Fruit fly (Drosophila melanogaster) whole organism, prepupa: ENCODE measurements around the gene lost.

Experiments
- CG11762 ChIP-seq: fragments of 200-800 bp; sonication (Bioruptor generic); optimal IDR thresholded peaks from 3 replicates; lab custom pipeline; 2016; ENCODE audit warnings: missing biosample characterization, missing genetic modification characterization; ENCODE audit not compliant: insufficient read depth
- CG11902 ChIP-seq: fragments of 200-800 bp; sonication (Bioruptor generic); optimal IDR thresholded peaks from 3 replicates; lab custom pipeline; 2016; ENCODE audit warnings: missing biosample characterization, missing genetic modification characterization
- CG15336 ChIP-seq: fragments of 200-800 bp; sonication (Bioruptor generic); IDR thresholded peaks from 2 replicates; pipeline ENCODE4 v1.3.6; 2022; ENCODE audit warnings: missing biosample characterization, missing genetic modification characterization
- CG1621 ChIP-seq: fragments of 200-800 bp; sonication (Bioruptor generic); optimal IDR thresholded peaks from 3 replicates; lab custom pipeline; 2018; ENCODE audit warnings: missing biosample characterization, mild to moderate bottlenecking, missing genetic modification characterization
- CG16779 ChIP-seq: fragments of 200-800 bp; sonication (Bioruptor generic); optimal IDR thresholded peaks from 3 replicates; lab custom pipeline; 2017; ENCODE audit warnings: missing biosample characterization, mild to moderate bottlenecking, missing genetic modification characterization
- CG3032 ChIP-seq: fragments of 200-800 bp; optimal IDR thresholded peaks from 2 replicates; lab custom pipeline; 2019; ENCODE audit warnings: missing biosample characterization, mild to moderate bottlenecking, missing genetic modification characterization, moderate library complexity
- CG31627 ChIP-seq: fragments of 200-800 bp; sonication (Bioruptor generic); optimal IDR thresholded peaks from 3 replicates; lab custom pipeline; 2016; ENCODE audit warnings: missing biosample characterization, missing genetic modification characterization
- CG34406 ChIP-seq: fragments of 200-800 bp; sonication (Bioruptor generic); optimal IDR thresholded peaks from 3 replicates; lab custom pipeline; 2016; ENCODE audit warnings: missing biosample characterization, missing genetic modification characterization
- CG3919 ChIP-seq: fragments of 200-800 bp; sonication (Bioruptor generic); optimal IDR thresholded peaks from 3 replicates; lab custom pipeline; 2016; ENCODE audit warnings: missing biosample characterization, missing genetic modification characterization
- CG6163 ChIP-seq: fragments of 200-800 bp; sonication (Bioruptor generic); IDR thresholded peaks from 3 replicates; pipeline ENCODE4 v1.3.6; 2022; ENCODE audit warnings: missing biosample characterization, missing genetic modification characterization
- CG6276 ChIP-seq: fragments of 200-800 bp; sonication (Bioruptor generic); optimal IDR thresholded peaks from 2 replicates; lab custom pipeline; 2017; ENCODE audit warnings: missing biosample characterization, mild to moderate bottlenecking, missing genetic modification characterization
- CG6792 ChIP-seq: fragments of 200-800 bp; sonication (Bioruptor generic); optimal IDR thresholded peaks from 3 replicates; lab custom pipeline; 2016; ENCODE audit warnings: missing biosample characterization, missing genetic modification characterization
- CG6808 ChIP-seq: fragments of 200-800 bp; sonication (Bioruptor generic); optimal IDR thresholded peaks from 3 replicates; lab custom pipeline; 2017; ENCODE audit warnings: missing biosample characterization, missing genetic modification characterization, mild to moderate bottlenecking, moderate library complexity, missing genetic modification reagents
- CG6854 ChIP-seq: fragments of 200-800 bp; sonication (Bioruptor generic); optimal IDR thresholded peaks from 2 replicates; lab custom pipeline; 2017; ENCODE audit warnings: missing biosample characterization, mild to moderate bottlenecking, missing genetic modification characterization
- CG7368 ChIP-seq: fragments of 200-800 bp; sonication (Bioruptor generic); optimal IDR thresholded peaks from 3 replicates; lab custom pipeline; 2016; ENCODE audit warnings: missing biosample characterization, missing genetic modification characterization
- CG8319 ChIP-seq: fragments of 200-800 bp; sonication (Bioruptor generic); optimal IDR thresholded peaks from 3 replicates; lab custom pipeline; 2016; ENCODE audit warnings: missing biosample characterization, missing genetic modification characterization
- CG8632 ChIP-seq: fragments of 200-800 bp; sonication (Bioruptor generic); optimal IDR thresholded peaks from 3 replicates; lab custom pipeline; 2016; ENCODE audit warnings: missing biosample characterization, missing genetic modification characterization
- CG9139 ChIP-seq: fragments of 200-800 bp; sonication (Bioruptor generic); optimal IDR thresholded peaks from 3 replicates; lab custom pipeline; 2017; ENCODE audit warnings: missing biosample characterization, mild to moderate bottlenecking, missing genetic modification characterization
- Eip75B ChIP-seq: fragments of 200-800 bp; sonication (Bioruptor generic); optimal IDR thresholded peaks from 3 replicates; lab custom pipeline; 2016; ENCODE audit warnings: missing biosample characterization, missing genetic modification characterization
- Eip78C ChIP-seq: fragments of 200-800 bp; sonication (Bioruptor generic); peaks from one replicate; lab custom pipeline; 2016; ENCODE audit warnings: missing biosample characterization, missing genetic modification characterization
- Ets21C ChIP-seq: fragments of 200-800 bp; sonication (Bioruptor generic); optimal IDR thresholded peaks from 3 replicates; lab custom pipeline; 2016; ENCODE audit warnings: missing biosample characterization, missing genetic modification characterization
- Hr38 ChIP-seq: sonication (Bioruptor generic); optimal IDR thresholded peaks from 2 replicates; lab custom pipeline; 2016; ENCODE audit warnings: missing biosample characterization, missing genetic modification characterization
- Hr39 ChIP-seq: fragments of 200-800 bp; sonication (Bioruptor generic); optimal IDR thresholded peaks from 2 replicates; lab custom pipeline; 2016; ENCODE audit warnings: missing biosample characterization, missing genetic modification characterization
- Hr4 ChIP-seq: fragments of 200-800 bp; sonication (Bioruptor generic); optimal IDR thresholded peaks from 3 replicates; lab custom pipeline; 2016; ENCODE audit warnings: missing biosample characterization, missing genetic modification characterization
- Lpt ChIP-seq: fragments of 200-800 bp; sonication (Bioruptor generic); optimal IDR thresholded peaks from 3 replicates; lab custom pipeline; 2016; ENCODE audit warnings: missing biosample characterization, missing genetic modification characterization
- Met ChIP-seq: fragments of 200-800 bp; sonication (Bioruptor generic); optimal IDR thresholded peaks from 3 replicates; lab custom pipeline; 2016; ENCODE audit warnings: missing biosample characterization, missing genetic modification characterization
- OdsH ChIP-seq: fragments of 200-800 bp; sonication (Bioruptor generic); optimal IDR thresholded peaks from 3 replicates; lab custom pipeline; 2016; ENCODE audit warnings: missing biosample characterization, missing genetic modification characterization
- Sox102F ChIP-seq: fragments of 200-800 bp; sonication (Bioruptor generic); optimal IDR thresholded peaks from 2 replicates; lab custom pipeline; 2016; ENCODE audit warnings: missing biosample characterization, mild to moderate bottlenecking, missing genetic modification characterization
- Sox15 ChIP-seq: fragments of 200-800 bp; sonication (Bioruptor generic); optimal IDR thresholded peaks from 3 replicates; lab custom pipeline; 2016; ENCODE audit warnings: missing biosample characterization, missing genetic modification characterization
- achi ChIP-seq: fragments of 200-800 bp; sonication (Bioruptor generic); optimal IDR thresholded peaks from 3 replicates; lab custom pipeline; 2016; ENCODE audit warnings: missing biosample characterization, missing genetic modification characterization
- acj6 ChIP-seq: fragments of 200-800 bp; sonication (Bioruptor generic); optimal IDR thresholded peaks from 3 replicates; lab custom pipeline; 2016; ENCODE audit warnings: missing biosample characterization, missing genetic modification characterization
- dac ChIP-seq: fragments of 200-800 bp; sonication (Bioruptor generic); optimal IDR thresholded peaks from 2 replicates; lab custom pipeline; 2017; ENCODE audit warnings: missing biosample characterization, mild to moderate bottlenecking, missing genetic modification characterization
- eg ChIP-seq: fragments of 200-800 bp; sonication (Bioruptor generic); IDR thresholded peaks from 3 replicates; pipeline ENCODE4 v1.3.6; 2022; ENCODE audit warnings: missing biosample characterization, missing genetic modification characterization
- esn ChIP-seq: fragments of 200-800 bp; sonication (Bioruptor generic); optimal IDR thresholded peaks from 2 replicates; lab custom pipeline; 2016; ENCODE audit warnings: missing biosample characterization, mild to moderate bottlenecking, missing genetic modification characterization, moderate library complexity
- fd59A ChIP-seq: fragments of 200-800 bp; sonication (Bioruptor generic); optimal IDR thresholded peaks from 2 replicates; lab custom pipeline; 2017; ENCODE audit warnings: missing biosample characterization, mild to moderate bottlenecking, missing genetic modification characterization, missing genetic modification reagents
- fd85E ChIP-seq: fragments of 200-800 bp; sonication (Bioruptor generic); optimal IDR thresholded peaks from 3 replicates; lab custom pipeline; 2016; ENCODE audit warnings: missing biosample characterization, missing genetic modification characterization
- net ChIP-seq: fragments of 200-800 bp; sonication (Bioruptor generic); optimal IDR thresholded peaks from 3 replicates; lab custom pipeline; 2016; ENCODE audit warnings: missing biosample characterization, missing genetic modification characterization
- pdm3 ChIP-seq: fragments of 200-800 bp; sonication (Bioruptor generic); optimal IDR thresholded peaks from 3 replicates; lab custom pipeline; 2016; ENCODE audit warnings: missing biosample characterization, missing genetic modification characterization
- spab ChIP-seq: fragments of 200-800 bp; sonication (Bioruptor generic); optimal IDR thresholded peaks from 2 replicates; lab custom pipeline; 2017; ENCODE audit warnings: missing biosample characterization, mild to moderate bottlenecking, missing genetic modification characterization, missing genetic modification reagents
- svp ChIP-seq: fragments of 200-800 bp; sonication (Bioruptor generic); peaks from one replicate; lab custom pipeline; 2016; ENCODE audit warnings: missing biosample characterization, missing genetic modification characterization
- vri ChIP-seq: fragments of 200-800 bp; sonication (Bioruptor generic); optimal IDR thresholded peaks from 3 replicates; lab custom pipeline; 2016; ENCODE audit warnings: missing biosample characterization, mild to moderate bottlenecking, missing genetic modification characterization

The lost gene

dm6 chr3R:4403706-4404392, 973 bp downstream of the lost start (continued):
- peak; percentile 2 for TF ChIP-seq CG6854 (GFP tag; lab: Kevin White, UChicago)
- peak; percentile 45 for TF ChIP-seq CG15336 (GFP tag; lab: Robert Waterston, UW)
- TF ChIP-seq dac, result no peak
- TF ChIP-seq achi (GFP tag; lab: Kevin White, UChicago), result peak; percentile 38
- no peak for TF ChIP-seq CG6808 (GFP tag; lab: Kevin White, UChicago)
- no peak for TF ChIP-seq CG9139 (GFP tag; lab: Kevin White, UChicago)
- peak; percentile 3 for TF ChIP-seq CG3032 (tag; lab: Kevin White, UChicago)
- peak; percentile 26 for TF ChIP-seq CG6276 (GFP tag; lab: Kevin White, UChicago)
- no peak for TF ChIP-seq CG1621 (tag; lab: Kevin White, UChicago)
- peak; percentile 35 for TF ChIP-seq eg (GFP tag; lab: Robert Waterston, UW)
- TF ChIP-seq Sox102F (GFP tag; lab: Kevin White, UChicago), result no peak
- TF ChIP-seq CG34406 (GFP tag; lab: Kevin White, UChicago), result peak; percentile 35
- peak; percentile 92 for TF ChIP-seq svp
- peak; percentile 9 for TF ChIP-seq CG11902 (GFP tag; lab: Kevin White, UChicago)
- peak; percentile 45 for TF ChIP-seq Hr4
- no peak for TF ChIP-seq Lpt (GFP tag; lab: Kevin White, UChicago)
- no peak for TF ChIP-seq CG16779 (tag; lab: Kevin White, UChicago)
- TF ChIP-seq esn (GFP tag; lab: Kevin White, UChicago), result peak; percentile 66
- TF ChIP-seq Sox15 (GFP tag; lab: Kevin White, UChicago), result no peak
- TF ChIP-seq Met (GFP tag; lab: Kevin White, UChicago), result no peak
- peak; percentile 59 for TF ChIP-seq pdm3
- TF ChIP-seq Eip78C (GFP tag; lab: Kevin White, UChicago), result peak; percentile 86
- TF ChIP-seq Ets21C (GFP tag; lab: Kevin White, UChicago), result peak; percentile 45
- TF ChIP-seq CG6163 (GFP tag; lab: Robert Waterston, UW), result peak; percentile 65
- TF ChIP-seq fd85E, result no peak
- peak; percentile 95 for TF ChIP-seq vri (GFP tag; lab: Kevin White, UChicago)
- TF ChIP-seq acj6 (GFP tag; lab: Kevin White, UChicago), result peak; percentile 40
- TF ChIP-seq CG11762 (GFP tag; lab: Kevin White, UChicago), result peak; percentile 25
- peak; percentile 49 for TF ChIP-seq CG6792
- no peak for TF ChIP-seq spab (GFP tag; lab: Kevin White, UChicago)
- peak; percentile 49 for TF ChIP-seq net
- peak; percentile 41 for TF ChIP-seq OdsH
- no peak for TF ChIP-seq Hr39 (GFP tag; lab: Kevin White, UChicago)
- peak; percentile 47 for TF ChIP-seq CG31627

- TF ChIP-seq Eip75B (GFP tag; lab: Kevin White, UChicago), result no peak
- no peak for TF ChIP-seq CG8632
- peak; percentile 60 for TF ChIP-seq svp
These were observed 4.4 kb downstream of the lost start for dm6 chr3R:4407325-4407724.

DNA sequence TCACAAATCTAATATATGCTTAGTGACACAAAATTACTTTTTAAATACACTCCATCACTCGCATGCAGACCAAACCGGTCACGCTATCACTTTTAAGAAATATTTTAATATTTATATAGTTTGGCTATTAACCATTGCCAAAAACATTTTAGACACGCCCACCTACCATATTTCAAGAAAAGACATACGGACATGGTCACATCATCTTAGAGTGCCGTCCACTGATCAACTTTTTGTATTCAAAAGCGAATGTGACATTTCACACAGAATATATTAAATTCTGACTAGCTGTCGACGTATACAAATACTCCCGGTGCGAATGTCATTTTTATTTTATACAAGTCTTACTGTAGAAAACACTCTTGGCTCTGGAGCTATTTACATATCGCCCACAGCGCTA, 13.3 kb downstream of the lost start, which contains the start of gene CG31528:
TSS of gene CG31528 (plus strand) at position 301 of the 400 bp plus-strand sequence.
- no peak for TF ChIP-seq CG1621 (tag; lab: Kevin White, UChicago)
- no peak for TF ChIP-seq CG7368 (GFP tag; lab: Kevin White, UChicago)

dm6 chr3R:4419482-4419881, 16.6 kb downstream of the lost start, which contains the start of gene CG32944:
CG32944 (minus strand) TSS chr3R:4419578.
- TF ChIP-seq CG15336 (GFP tag; lab: Robert Waterston, UW), result no peak
- no peak for TF ChIP-seq net
- TF ChIP-seq fd59A (GFP tag; lab: Kevin White, UChicago), result no peak
- TF ChIP-seq Eip78C (GFP tag; lab: Kevin White, UChicago), result no peak
- no peak for TF ChIP-seq spab (GFP tag; lab: Kevin White, UChicago)
- no peak for TF ChIP-seq Hr38 (GFP tag; lab: Kevin White, UChicago)
- no peak for TF ChIP-seq CG11762 (GFP tag; lab: Kevin White, UChicago)
- TF ChIP-seq CG16779 (tag; lab: Kevin White, UChicago), result no peak
- TF ChIP-seq dac, result no peak
- TF ChIP-seq CG3919 (GFP tag; lab: Kevin White, UChicago), result no peak
- no peak for TF ChIP-seq CG8319
